Worm (Caenorhabditis elegans) whole organism, L2 larva: Measurements from ENCODE around the gene lgc-24.

ENCODE experiments used
- ama-1 ChIP-seq: fragments of 150-350 bp; optimal IDR thresholded peaks from 2 replicates; lab custom pipeline; 2018; ENCODE audit warnings: inconsistent platforms
- blmp-1 ChIP-seq: sonication (generic microtip); optimal IDR thresholded peaks from 2 replicates; lab custom pipeline; 2017; ENCODE audit warnings: missing genetic modification characterization, mild to moderate bottlenecking, missing compliant biosample characterization, antibody characterized with exemption, moderate library complexity; ENCODE audit not compliant: insufficient read depth
- dmd-4 ChIP-seq: sonication (generic microtip); optimal IDR thresholded peaks from 2 replicates; lab custom pipeline; 2017; ENCODE audit warnings: missing biosample characterization, missing genetic modification characterization
- egl-27 ChIP-seq: sonication (generic microtip); optimal IDR thresholded peaks from 3 replicates; lab custom pipeline; 2017; ENCODE audit warnings: missing biosample characterization, missing genetic modification reagents, missing genetic modification characterization
- elt-1 ChIP-seq: fragments of 150-350 bp; optimal IDR thresholded peaks from 2 replicates; lab custom pipeline; 2014; ENCODE audit warnings: missing biosample characterization, missing genetic modification characterization
- lsy-2 ChIP-seq, 2 experiments: fragments of 150-350 bp in 1 of 2; sonication (generic microtip) in 1 of 2; optimal IDR thresholded peaks; 2 replicates each; lab custom pipeline; 2014 to 2017; ENCODE audit warnings: missing biosample characterization in 2 of 2, missing genetic modification characterization in 2 of 2
- nhr-11 ChIP-seq: fragments of 150-350 bp; optimal IDR thresholded peaks from 2 replicates; lab custom pipeline; 2014; ENCODE audit warnings: missing biosample characterization, missing genetic modification characterization
- nhr-12 ChIP-seq: fragments of 150-350 bp; optimal IDR thresholded peaks from 2 replicates; lab custom pipeline; 2014; ENCODE audit warnings: missing biosample characterization, missing genetic modification characterization
- nhr-23 ChIP-seq: fragments of 150-350 bp; optimal IDR thresholded peaks from 2 replicates; lab custom pipeline; 2014; ENCODE audit warnings: missing biosample characterization, missing genetic modification reagents, missing genetic modification characterization
- unc-62 ChIP-seq: fragments of 150-350 bp; optimal IDR thresholded peaks from 2 replicates; lab custom pipeline; 2014; ENCODE audit warnings: missing biosample characterization, missing genetic modification reagents, missing genetic modification characterization

DNA sequence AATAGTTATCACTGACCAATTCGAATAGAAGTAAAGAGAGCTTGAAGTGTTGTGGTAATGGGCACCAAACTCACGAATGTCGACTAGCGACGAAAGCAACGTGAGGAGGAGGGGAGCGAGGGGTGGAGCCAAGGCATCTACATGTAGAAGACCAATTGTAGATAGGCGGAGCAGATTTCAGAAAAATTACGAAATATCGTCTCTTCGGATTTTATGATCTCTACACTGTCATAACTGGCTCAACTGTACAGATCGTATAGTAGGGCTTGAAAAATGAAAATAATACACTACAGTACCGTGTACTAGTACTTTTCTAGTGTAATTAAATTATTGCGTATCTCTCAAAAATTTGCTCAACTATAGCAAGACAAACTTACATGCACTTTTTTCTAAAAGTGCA is 24.7 kb downstream of the lgc-24 start, which contains the start of gene W03G11.4:
- TF ChIP-seq blmp-1 (tag; lab: Kevin White, UChicago) (no peak), nhr-11 (tag; lab: Kevin White, UChicago) (no peak), ama-1 (no peak), nhr-12 (tag; lab: Kevin White, UChicago) (no peak), elt-1 (no peak), nhr-23 (tag; lab: Kevin White, UChicago) (no peak), lsy-2 (tag; optimal IDR thresholded peaks at IDR 0.05; lab: Kevin White, UChicago) (no peak), dmd-4 (no peak), egl-27 (no peak), unc-62 (no peak)
